Worm (Caenorhabditis elegans): ENCODE data around the gene F32D8.3.

F32D8.3 gene

ce11 chrV:10865599-10865998 lies 21.0 kb upstream of the F32D8.3 start, which contains the start of gene saeg-1:
saeg-1 (minus strand) TSS chrV:10865699.
- TF ChIP-seq ceh-24 (tag; optimal IDR thresholded peaks at IDR 0.05) (no peak), ceh-34 (tag; optimal IDR thresholded peaks at IDR 0.05) (no peak), T23F11.4 (GFP tag; optimal IDR thresholded peaks at IDR 0.05) (no peak), nhr-232 (tag; optimal IDR thresholded peaks at IDR 0.05) (no peak), lin-11 (tag; optimal IDR thresholded peaks at IDR 0.05) (no peak), zip-5 (tag; optimal IDR thresholded peaks at IDR 0.05) (no peak), hlh-8 (tag; optimal IDR thresholded peaks at IDR 0.05) (no peak), ceh-22 (tag; optimal IDR thresholded peaks at IDR 0.05) (no peak), ama-1 (optimal IDR thresholded peaks at IDR 0.05) (no peak), tbx-2 (tag; optimal IDR thresholded peaks at IDR 0.05) (no peak), mec-3 (tag; optimal IDR thresholded peaks at IDR 0.05; ENCODE audit: borderline replicate concordance) (no peak), pha-4 (tag; optimal IDR thresholded peaks at IDR 0.05) (no peak), ceh-48 (tag; optimal IDR thresholded peaks at IDR 0.05) (no peak)

- TF ChIP-seq gmeb-2 (tag; optimal IDR thresholded peaks at IDR 0.05) = no peak
- TF ChIP-seq hlh-30 (tag; optimal IDR thresholded peaks at IDR 0.05; ENCODE audit: insufficient read depth) = peak; percentile 42
Observed at ce11 chrV:10867586-10867985, 19.1 kb upstream of the F32D8.3 start.

ce11 chrV:10870050-10870449 lies 16.6 kb upstream of the F32D8.3 start:
- no peak for TF ChIP-seq pha-4 (tag; optimal IDR thresholded peaks at IDR 0.05)
- no peak for TF ChIP-seq ceh-45 (GFP tag; IDR thresholded peaks at IDR 0.05)
- no peak for TF ChIP-seq hlh-6 (tag; optimal IDR thresholded peaks at IDR 0.05)
- no peak for TF ChIP-seq hlh-15 (tag; optimal IDR thresholded peaks at IDR 0.05)
- TF ChIP-seq lim-6 (tag; optimal IDR thresholded peaks at IDR 0.05) = no peak
- no peak for TF ChIP-seq odd-2 (tag; optimal IDR thresholded peaks at IDR 0.05)
- no peak for TF ChIP-seq sdc-2 (tag; optimal IDR thresholded peaks at IDR 0.05)
- no peak for TF ChIP-seq syd-9 (tag; optimal IDR thresholded peaks at IDR 0.05)
- TF ChIP-seq ceh-14 (tag; optimal IDR thresholded peaks at IDR 0.05) = no peak

ce11 chrV:10871457-10871861 lies 15.2 kb upstream of the F32D8.3 start:
- no peak for TF ChIP-seq elt-2 (tag; optimal IDR thresholded peaks at IDR 0.05)
- TF ChIP-seq nfya-1 (tag; optimal IDR thresholded peaks at IDR 0.05) = peak; percentile 47
- peak; percentile 81 for TF ChIP-seq ceh-18 (tag; optimal IDR thresholded peaks at IDR 0.05)
- TF ChIP-seq hlh-6 (tag; optimal IDR thresholded peaks at IDR 0.05) = no peak
- TF ChIP-seq nhr-232 (tag; optimal IDR thresholded peaks at IDR 0.05) = no peak
- no peak for TF ChIP-seq ceh-45 (GFP tag; IDR thresholded peaks at IDR 0.05)
- no peak for TF ChIP-seq ref-2 (tag; optimal IDR thresholded peaks at IDR 0.05)
- peak; percentile 3 for TF ChIP-seq F13H6.1 (tag; optimal IDR thresholded peaks at IDR 0.05)
- peak; percentile 35 for TF ChIP-seq ceh-14 (tag; optimal IDR thresholded peaks at IDR 0.05)
- TF ChIP-seq sox-4 (tag; optimal IDR thresholded peaks at IDR 0.05) = no peak
- no peak for TF ChIP-seq pag-3 (tag; optimal IDR thresholded peaks at IDR 0.05; ENCODE audit: borderline replicate concordance)
- no peak for TF ChIP-seq ceh-19 (GFP tag; optimal IDR thresholded peaks at IDR 0.05)
- TF ChIP-seq ama-1 (optimal IDR thresholded peaks at IDR 0.05) = no peak
- no peak for TF ChIP-seq mec-3 (tag; optimal IDR thresholded peaks at IDR 0.05; ENCODE audit: borderline replicate concordance)
- no peak for TF ChIP-seq Y22D7AL.16 (tag; optimal IDR thresholded peaks at IDR 0.05)
- TF ChIP-seq npax-4 (tag; optimal IDR thresholded peaks at IDR 0.05) = no peak
- TF ChIP-seq pha-2 (tag; optimal IDR thresholded peaks at IDR 0.05) = no peak
- TF ChIP-seq pqm-1 (tag; optimal IDR thresholded peaks at IDR 0.05) = no peak
- TF ChIP-seq zip-5 (tag; optimal IDR thresholded peaks at IDR 0.05) = no peak
- no peak for TF ChIP-seq syd-9 (tag; optimal IDR thresholded peaks at IDR 0.05)
- no peak for TF ChIP-seq tbx-7 (tag; optimal IDR thresholded peaks at IDR 0.05)
- no peak for TF ChIP-seq ceh-6 (GFP tag; optimal IDR thresholded peaks at IDR 0.05)
- TF ChIP-seq ceh-9 (tag; optimal IDR thresholded peaks at IDR 0.05) = no peak
- TF ChIP-seq ztf-16 (tag; optimal IDR thresholded peaks at IDR 0.05) = no peak
- no peak for TF ChIP-seq lin-11 (tag; optimal IDR thresholded peaks at IDR 0.05)
- TF ChIP-seq unc-55 (GFP tag; optimal IDR thresholded peaks at IDR 0.05) = no peak
- no peak for TF ChIP-seq rnt-1 (tag; optimal IDR thresholded peaks at IDR 0.05)
- no peak for TF ChIP-seq K09A11.1 (tag; optimal IDR thresholded peaks at IDR 0.05; ENCODE audit: insufficient read depth)
- TF ChIP-seq K02D7.2 (tag; optimal IDR thresholded peaks at IDR 0.05) = no peak
- no peak for TF ChIP-seq ceh-22 (tag; optimal IDR thresholded peaks at IDR 0.05)
- TF ChIP-seq eyg-1 (tag; optimal IDR thresholded peaks at IDR 0.05) = no peak
- no peak for TF ChIP-seq hlh-8 (tag; optimal IDR thresholded peaks at IDR 0.05)
- TF ChIP-seq T23F11.4 (GFP tag; optimal IDR thresholded peaks at IDR 0.05) = no peak
- TF ChIP-seq pax-1 (tag; optimal IDR thresholded peaks at IDR 0.05) = no peak
- TF ChIP-seq tbx-2 (tag; optimal IDR thresholded peaks at IDR 0.05) = peak; percentile 20
- no peak for TF ChIP-seq ceh-2 (tag; optimal IDR thresholded peaks at IDR 0.05)
- TF ChIP-seq ttx-3 (tag; optimal IDR thresholded peaks at IDR 0.05) = no peak
